Worm (Caenorhabditis elegans) whole organism, L2 larva: ENCODE results near the gene C24H10.2.

Experiments used
- C34F6.9 ChIP-seq: fragments of 150-350 bp; optimal IDR thresholded peaks from 2 replicates; lab custom pipeline; 2014; ENCODE audit warnings: missing biosample characterization, missing genetic modification characterization
- F13H6.1 ChIP-seq: sonication (generic microtip); optimal IDR thresholded peaks from 2 replicates; lab custom pipeline; 2016; ENCODE audit warnings: missing genetic modification characterization, missing compliant biosample characterization
- R02D3.7 ChIP-seq: fragments of 150-350 bp; optimal IDR thresholded peaks from 2 replicates; lab custom pipeline; 2014; ENCODE audit warnings: missing biosample characterization, missing genetic modification characterization
- Y55F3AM.14 ChIP-seq: fragments of 200-800 bp; sonication (Bioruptor generic); optimal IDR thresholded peaks from 2 replicates; lab custom pipeline; 2018; ENCODE audit warnings: mild to moderate bottlenecking, missing genetic modification characterization, missing compliant biosample characterization
- ZK546.5 ChIP-seq: sonication (generic microtip); optimal IDR thresholded peaks from 2 replicates; lab custom pipeline; 2017; ENCODE audit warnings: missing biosample characterization, missing genetic modification characterization
- alr-1 ChIP-seq: fragments of 150-350 bp; optimal IDR thresholded peaks from 2 replicates; lab custom pipeline; 2014; ENCODE audit warnings: missing biosample characterization, missing genetic modification characterization
- aly-2 ChIP-seq: fragments of 150-350 bp; optimal IDR thresholded peaks from 2 replicates; lab custom pipeline; 2014; ENCODE audit warnings: missing biosample characterization, missing genetic modification characterization
- ama-1 ChIP-seq: fragments of 150-350 bp; optimal IDR thresholded peaks from 2 replicates; lab custom pipeline; 2018; ENCODE audit warnings: inconsistent platforms
- blmp-1 ChIP-seq: sonication (generic microtip); optimal IDR thresholded peaks from 2 replicates; lab custom pipeline; 2017; ENCODE audit warnings: missing genetic modification characterization, mild to moderate bottlenecking, missing compliant biosample characterization, antibody characterized with exemption, moderate library complexity; ENCODE audit not compliant: insufficient read depth
- ceh-16 ChIP-seq: fragments of 150-350 bp; optimal IDR thresholded peaks from 2 replicates; lab custom pipeline; 2014; ENCODE audit warnings: missing biosample characterization, missing genetic modification characterization
- ceh-82 ChIP-seq: fragments of 150-350 bp; optimal IDR thresholded peaks from 2 replicates; lab custom pipeline; 2014; ENCODE audit warnings: missing biosample characterization, missing genetic modification characterization
- crh-2 ChIP-seq: sonication (generic microtip); optimal IDR thresholded peaks from 2 replicates; lab custom pipeline; 2017; ENCODE audit warnings: missing biosample characterization, missing genetic modification characterization
- dmd-4 ChIP-seq: sonication (generic microtip); optimal IDR thresholded peaks from 2 replicates; lab custom pipeline; 2017; ENCODE audit warnings: missing biosample characterization, missing genetic modification characterization
- egl-27 ChIP-seq: sonication (generic microtip); optimal IDR thresholded peaks from 3 replicates; lab custom pipeline; 2017; ENCODE audit warnings: missing biosample characterization, missing genetic modification reagents, missing genetic modification characterization
- elt-1 ChIP-seq: fragments of 150-350 bp; optimal IDR thresholded peaks from 2 replicates; lab custom pipeline; 2014; ENCODE audit warnings: missing biosample characterization, missing genetic modification characterization
- elt-3 ChIP-seq: sonication (generic microtip); optimal IDR thresholded peaks from 2 replicates; lab custom pipeline; 2017; ENCODE audit warnings: missing biosample characterization, missing genetic modification characterization
- fos-1 ChIP-seq: fragments of 150-350 bp; optimal IDR thresholded peaks from 2 replicates; lab custom pipeline; 2014; ENCODE audit warnings: missing biosample characterization, missing genetic modification characterization
- gmeb-1 ChIP-seq: fragments of 150-350 bp; optimal IDR thresholded peaks from 2 replicates; lab custom pipeline; 2014; ENCODE audit warnings: missing biosample characterization, missing genetic modification characterization
- lin-11 ChIP-seq: fragments of 150-350 bp; sonication (generic microtip); optimal IDR thresholded peaks from 2 replicates; lab custom pipeline; 2014; ENCODE audit warnings: missing biosample characterization, missing genetic modification characterization, inconsistent platforms, mixed read lengths
- lin-13 ChIP-seq: fragments of 150-350 bp; optimal IDR thresholded peaks from 2 replicates; lab custom pipeline; 2014; ENCODE audit warnings: missing biosample characterization, missing genetic modification reagents, missing genetic modification characterization
- lin-39 ChIP-seq: fragments of 150-350 bp; optimal IDR thresholded peaks from 2 replicates; lab custom pipeline; 2014; ENCODE audit warnings: missing biosample characterization, missing genetic modification reagents, missing genetic modification characterization
- mab-5 ChIP-seq: fragments of 150-350 bp; optimal IDR thresholded peaks from 2 replicates; lab custom pipeline; 2014; ENCODE audit warnings: missing biosample characterization, missing genetic modification characterization
- mbf-1 ChIP-seq: sonication (generic microtip); optimal IDR thresholded peaks from 2 replicates; lab custom pipeline; 2017; ENCODE audit warnings: missing biosample characterization, missing genetic modification characterization
- mdl-1 ChIP-seq, 2 experiments: fragments of 150-350 bp in 1 of 2; sonication (generic microtip) in 1 of 2; optimal IDR thresholded peaks; 2 replicates each; lab custom pipeline; 2017; ENCODE audit warnings: missing biosample characterization in 2 of 2, missing genetic modification characterization in 2 of 2
- nhr-10 ChIP-seq: sonication (generic microtip); optimal IDR thresholded peaks from 2 replicates; lab custom pipeline; 2017; ENCODE audit warnings: missing biosample characterization, missing genetic modification characterization
- nhr-11 ChIP-seq: fragments of 150-350 bp; optimal IDR thresholded peaks from 2 replicates; lab custom pipeline; 2014; ENCODE audit warnings: missing biosample characterization, missing genetic modification characterization
- nhr-12 ChIP-seq: fragments of 150-350 bp; optimal IDR thresholded peaks from 2 replicates; lab custom pipeline; 2014; ENCODE audit warnings: missing biosample characterization, missing genetic modification characterization
- nhr-21 ChIP-seq: fragments of 150-350 bp; optimal IDR thresholded peaks from 2 replicates; lab custom pipeline; 2014; ENCODE audit warnings: missing biosample characterization, missing genetic modification characterization
- nhr-23 ChIP-seq: fragments of 150-350 bp; optimal IDR thresholded peaks from 2 replicates; lab custom pipeline; 2014; ENCODE audit warnings: missing biosample characterization, missing genetic modification reagents, missing genetic modification characterization
- nhr-237 ChIP-seq: fragments of 150-350 bp; optimal IDR thresholded peaks from 2 replicates; lab custom pipeline; 2014; ENCODE audit warnings: missing biosample characterization, missing genetic modification characterization
- nhr-25 ChIP-seq: fragments of 150-350 bp; sonication (generic microtip); optimal IDR thresholded peaks from 3 replicates; lab custom pipeline; 2014; ENCODE audit warnings: missing biosample characterization, missing genetic modification characterization
- nhr-6 ChIP-seq: fragments of 150-350 bp; optimal IDR thresholded peaks from 2 replicates; lab custom pipeline; 2014; ENCODE audit warnings: missing biosample characterization, missing genetic modification characterization
- nhr-77 ChIP-seq: fragments of 150-350 bp; optimal IDR thresholded peaks from 2 replicates; lab custom pipeline; 2014; ENCODE audit warnings: missing biosample characterization, missing genetic modification characterization
- sem-4 ChIP-seq: fragments of 150-350 bp; optimal IDR thresholded peaks from 2 replicates; lab custom pipeline; 2014; ENCODE audit warnings: missing biosample characterization, missing genetic modification reagents, missing genetic modification characterization
- sma-3 ChIP-seq: sonication (generic microtip); optimal IDR thresholded peaks from 2 replicates; lab custom pipeline; 2016; ENCODE audit warnings: missing genetic modification reagents, missing genetic modification characterization, missing compliant biosample characterization
- sma-9 ChIP-seq, 2 experiments: fragments of 150-350 bp in 1 of 2; sonication (generic microtip) in 1 of 2; optimal IDR thresholded peaks; 2 replicates each; lab custom pipeline; 2014 to 2016; ENCODE audit warnings: missing genetic modification characterization in 2 of 2, mild to moderate bottlenecking in 1 of 2, missing biosample characterization in 1 of 2, missing compliant biosample characterization in 1 of 2, missing genetic modification reagents in 1 of 2, moderate library complexity in 1 of 2
- unc-55 ChIP-seq: fragments of 150-350 bp; sonication (generic microtip); optimal IDR thresholded peaks from 3 replicates; lab custom pipeline; 2014; ENCODE audit warnings: missing biosample characterization, missing genetic modification reagents, missing genetic modification characterization
- ztf-1 ChIP-seq: fragments of 200-800 bp; sonication (Bioruptor generic); conservative IDR thresholded peaks from 2 replicates; pipeline ENCODE4 v1.3.6; 2022; ENCODE audit warnings: missing genetic modification characterization, missing compliant biosample characterization
- ztf-11 ChIP-seq: sonication (generic microtip); optimal IDR thresholded peaks from 2 replicates; lab custom pipeline; 2017; ENCODE audit warnings: missing biosample characterization, missing genetic modification characterization
- ztf-4 ChIP-seq: fragments of 150-350 bp; optimal IDR thresholded peaks from 2 replicates; lab custom pipeline; 2014; ENCODE audit warnings: missing biosample characterization, missing genetic modification characterization

C24H10.2 gene

DNA sequence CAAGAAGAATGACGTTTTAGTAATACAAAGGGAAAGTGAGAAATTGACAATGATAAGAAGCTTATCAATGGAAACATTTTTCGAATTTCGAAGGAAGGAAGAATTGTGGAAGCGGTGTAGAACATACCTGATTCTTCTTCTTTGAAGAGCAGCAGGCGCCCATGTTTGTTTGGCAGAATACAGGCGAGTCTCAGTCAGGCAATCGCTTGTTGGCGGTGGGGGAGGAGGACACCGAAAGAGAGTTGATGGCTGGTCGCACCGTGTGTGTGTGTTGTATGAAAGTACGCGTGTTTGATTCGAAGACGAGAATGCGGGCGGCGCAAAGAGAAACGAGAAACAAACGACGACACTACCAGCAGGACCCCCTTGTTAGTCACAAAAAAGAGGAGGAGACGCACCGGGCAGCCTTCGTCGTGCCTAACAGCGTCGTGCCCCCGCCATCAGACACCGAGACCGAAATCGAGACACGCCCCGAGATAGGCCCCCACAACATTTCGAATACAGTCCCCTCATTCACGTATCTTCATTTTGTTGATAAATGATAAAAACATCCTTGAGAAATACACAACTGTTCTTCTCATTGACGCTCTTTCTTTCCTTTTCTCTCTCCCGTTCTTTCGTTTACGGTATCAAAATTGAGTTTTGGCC is 13.4 kb downstream of the C24H10.2 start, which contains the start of gene cal-5 (continued):
- peak; percentile 71 for TF ChIP-seq nhr-21 (tag; lab: Kevin White, UChicago)
- no peak for TF ChIP-seq nhr-23 (tag; lab: Kevin White, UChicago)
- TF ChIP-seq Y55F3AM.14 (GFP tag; lab: Kevin White, UChicago): peak; percentile 35
- TF ChIP-seq egl-27 (tag; lab: Kevin White, UChicago): no peak
- no peak for TF ChIP-seq nhr-237 (tag; lab: Kevin White, UChicago)
- no peak for TF ChIP-seq ztf-1 (GFP tag; lab: Robert Waterston, UW)
- no peak for TF ChIP-seq unc-55 (GFP tag; lab: Kevin White, UChicago)
- TF ChIP-seq nhr-11 (tag; lab: Kevin White, UChicago): no peak
- peak; percentile 27 for TF ChIP-seq crh-2 (tag; lab: Kevin White, UChicago)
- TF ChIP-seq nhr-6: no peak
- TF ChIP-seq gmeb-1 (tag; lab: Kevin White, UChicago): no peak
- peak; percentile 41 for TF ChIP-seq F13H6.1
- TF ChIP-seq elt-1 (tag; lab: Kevin White, UChicago): no peak
- TF ChIP-seq ama-1 (lab: Kevin White, UChicago): peak; percentile 45
- no peak for TF ChIP-seq nhr-77
- peak; percentile 49 for TF ChIP-seq fos-1 (tag; lab: Kevin White, UChicago)
- peak; percentile 51 for TF ChIP-seq sma-3 (GFP tag; lab: Kevin White, UChicago)
- TF ChIP-seq mbf-1 (tag; lab: Kevin White, UChicago): no peak
- TF ChIP-seq alr-1 (tag; lab: Kevin White, UChicago): no peak
- TF ChIP-seq aly-2 (tag; lab: Kevin White, UChicago): no peak
- no peak for TF ChIP-seq ztf-4
- TF ChIP-seq mdl-1 (tag; optimal IDR thresholded peaks at IDR 0.05; lab: Kevin White, UChicago): peak in 1 of 2 experiments; percentile 4
- no peak for TF ChIP-seq lin-11 (tag; lab: Kevin White, UChicago)

DNA sequence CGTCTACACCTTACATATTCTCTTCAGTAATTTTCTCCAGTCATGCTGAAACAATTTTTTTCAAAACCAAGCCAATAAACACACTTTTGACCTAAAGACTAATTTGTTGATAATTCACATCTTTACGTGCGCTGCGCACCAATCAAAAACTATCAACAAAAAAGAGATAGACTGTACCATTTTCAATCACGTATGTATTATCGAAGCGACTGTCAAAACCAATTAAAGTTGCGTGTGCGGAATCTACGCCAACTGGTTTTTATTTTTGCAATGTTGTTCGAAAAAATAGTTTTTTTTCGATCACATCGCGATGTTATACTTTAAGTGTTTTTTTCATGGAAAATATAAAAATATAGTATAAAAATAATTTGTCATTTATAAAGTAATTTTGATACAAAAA is 14.9 kb downstream of the C24H10.2 start:
- TF ChIP-seq dmd-4 (tag; lab: Kevin White, UChicago) (no peak), sem-4 (no peak), mdl-1 (tag; optimal IDR thresholded peaks at IDR 0.05; lab: Kevin White, UChicago) (no peak), elt-1 (tag; lab: Kevin White, UChicago) (no peak), blmp-1 (tag; lab: Kevin White, UChicago) (no peak), mbf-1 (tag; lab: Kevin White, UChicago) (no peak), nhr-10 (tag; lab: Kevin White, UChicago) (no peak), ZK546.5 (tag; lab: Kevin White, UChicago) (no peak), sma-9 (GFP tag; optimal IDR thresholded peaks at IDR 0.05; lab: Kevin White, UChicago) (peak; percentile 46), sma-9 (tag; optimal IDR thresholded peaks at IDR 0.05; lab: Kevin White, UChicago) (no peak), ceh-82 (tag; lab: Kevin White, UChicago) (no peak), lin-39 (tag; lab: Kevin White, UChicago) (no peak), elt-3 (tag; lab: Kevin White, UChicago) (no peak), nhr-23 (tag; lab: Kevin White, UChicago) (no peak), nhr-21 (tag; lab: Kevin White, UChicago) (no peak), crh-2 (tag; lab: Kevin White, UChicago) (peak; percentile 1), ztf-11 (no peak), unc-55 (GFP tag; lab: Kevin White, UChicago) (no peak), R02D3.7 (tag; lab: Kevin White, UChicago) (no peak), nhr-12 (no peak), ama-1 (lab: Kevin White, UChicago) (no peak), sma-3 (GFP tag; lab: Kevin White, UChicago) (peak; percentile 40), Y55F3AM.14 (GFP tag; lab: Kevin White, UChicago) (no peak), ztf-1 (GFP tag; lab: Robert Waterston, UW) (no peak), ceh-16 (tag; lab: Kevin White, UChicago) (no peak), mab-5 (no peak), nhr-25 (tag; lab: Kevin White, UChicago) (peak; percentile 63)

DNA sequence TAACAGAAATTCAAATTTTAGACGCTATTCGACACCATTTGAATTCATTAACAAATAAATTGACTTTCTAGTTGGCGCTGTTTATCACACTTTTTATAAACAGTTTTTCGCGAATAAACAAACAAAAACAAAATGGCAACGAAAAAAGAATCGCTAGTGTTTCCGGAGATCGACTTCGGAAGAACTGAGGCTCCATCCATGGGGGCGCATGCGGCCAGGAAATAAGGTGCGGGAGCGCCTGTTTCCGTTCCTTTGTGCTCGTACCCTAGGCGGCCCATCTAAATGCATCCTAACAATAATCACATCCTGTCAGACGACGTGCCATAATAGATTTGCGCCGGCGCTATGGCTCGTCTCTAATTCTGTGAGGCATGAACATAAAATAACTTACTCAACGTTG is 19.7 kb downstream of the C24H10.2 start:
- no peak for TF ChIP-seq egl-27 (tag; lab: Kevin White, UChicago)
- no peak for TF ChIP-seq nhr-77
- TF ChIP-seq C34F6.9 (tag; lab: Kevin White, UChicago): no peak
- TF ChIP-seq lin-13: no peak
- TF ChIP-seq fos-1 (tag; lab: Kevin White, UChicago): no peak
- TF ChIP-seq lin-39 (tag; lab: Kevin White, UChicago): no peak
- no peak for TF ChIP-seq Y55F3AM.14 (GFP tag; lab: Kevin White, UChicago)
- TF ChIP-seq, all 48 proteins: peak for 0
